Worm (Caenorhabditis elegans) whole organism, young adult: ENCODE data around the gene aakg-1.

Experiments
- B0035.1 ChIP-seq: sonication (generic microtip); optimal IDR thresholded peaks from 2 replicates; lab custom pipeline; 2016; ENCODE audit warnings: missing genetic modification characterization, mild to moderate bottlenecking, missing compliant biosample characterization, missing genotype, missing genetic modification reagents
- C06A6.2 ChIP-seq: fragments of 200-800 bp; sonication (Bioruptor generic); conservative IDR thresholded peaks from 2 replicates; pipeline ENCODE4 v1.3.6; 2022; ENCODE audit warnings: missing genetic modification characterization, missing compliant biosample characterization
- C17E4.6 ChIP-seq: fragments of 200-800 bp; sonication (Bioruptor generic); IDR thresholded peaks from 2 replicates; pipeline ENCODE4 v1.3.6; 2022; ENCODE audit warnings: missing genetic modification reagents, missing genetic modification characterization, missing compliant biosample characterization
- F22D6.2 ChIP-seq: sonication (generic microtip); optimal IDR thresholded peaks from 2 replicates; lab custom pipeline; 2016; ENCODE audit warnings: mild to moderate bottlenecking, missing genetic modification characterization, missing compliant biosample characterization
- K12H6.12 ChIP-seq: fragments of 200-800 bp; sonication (Bioruptor generic); optimal IDR thresholded peaks from 2 replicates; lab custom pipeline; 2018; ENCODE audit warnings: mild to moderate bottlenecking, missing genetic modification characterization, missing compliant biosample characterization
- Y53G8AR.9 ChIP-seq: fragments of 200-800 bp; sonication (Bioruptor generic); conservative IDR thresholded peaks from 2 replicates; pipeline ENCODE4 v1.3.6; 2022; ENCODE audit warnings: missing genetic modification reagents, missing genetic modification characterization, missing compliant biosample characterization
- Y56A3A.18 ChIP-seq: fragments of 200-800 bp; sonication (Bioruptor generic); IDR thresholded peaks from 2 replicates; pipeline ENCODE4 v1.3.6; 2022; ENCODE audit warnings: missing genetic modification reagents, missing genetic modification characterization, missing compliant biosample characterization
- Y95B8A.8 ChIP-seq: fragments of 200-800 bp; sonication (Bioruptor generic); IDR thresholded peaks from 2 replicates; pipeline ENCODE4 v1.3.6; 2022; ENCODE audit warnings: missing genetic modification reagents, missing genetic modification characterization, missing compliant biosample characterization
- aptf-3 ChIP-seq: fragments of 200-800 bp; sonication (Bioruptor generic); IDR thresholded peaks from 2 replicates; pipeline ENCODE4 v1.3.6; 2022; ENCODE audit warnings: missing genetic modification characterization, missing compliant biosample characterization
- atf-7 ChIP-seq: sonication (generic microtip); optimal IDR thresholded peaks from 2 replicates; lab custom pipeline; 2017; ENCODE audit warnings: mild to moderate bottlenecking, missing genetic modification characterization, missing compliant biosample characterization
- attf-3 ChIP-seq: fragments of 200-800 bp; sonication (Bioruptor generic); conservative IDR thresholded peaks from 2 replicates; pipeline ENCODE4 v1.3.6; 2022; ENCODE audit warnings: missing genetic modification reagents, missing genetic modification characterization, missing compliant biosample characterization
- attf-5 ChIP-seq: fragments of 200-800 bp; sonication (Bioruptor generic); optimal IDR thresholded peaks from 2 replicates; lab custom pipeline; 2018; ENCODE audit warnings: mild to moderate bottlenecking, missing genetic modification characterization, missing compliant biosample characterization
- cebp-1 ChIP-seq, 2 experiments: fragments of 200-800 bp in 1 of 2; sonication (Bioruptor generic) in 1 of 2; sonication (generic microtip) in 1 of 2; IDR thresholded peaks in 1 of 2; optimal IDR thresholded peaks in 1 of 2; 2 replicates each; pipeline versions ENCODE4 v1.3.6 to Lab custom; 2017 to 2022; ENCODE audit warnings: missing compliant biosample characterization in 2 of 2, missing genetic modification characterization in 2 of 2, mild to moderate bottlenecking in 1 of 2, missing genetic modification reagents in 1 of 2, moderate library complexity in 1 of 2
- dox-1 ChIP-seq: fragments of 200-800 bp; sonication (Bioruptor generic); IDR thresholded peaks from 2 replicates; pipeline ENCODE4 v1.3.6; 2022; ENCODE audit warnings: missing genetic modification reagents, missing genetic modification characterization, missing compliant biosample characterization
- efl-1 ChIP-seq: fragments of 150-350 bp; optimal IDR thresholded peaks from 2 replicates; lab custom pipeline; 2014; ENCODE audit warnings: missing biosample characterization, missing genetic modification reagents, missing genetic modification characterization
- egl-18 ChIP-seq: fragments of 200-800 bp; sonication (Bioruptor generic); IDR thresholded peaks from 2 replicates; pipeline ENCODE4 v1.3.6; 2022; ENCODE audit warnings: missing genetic modification reagents, missing genetic modification characterization, missing compliant biosample characterization
- gei-17 ChIP-seq: fragments of 200-800 bp; sonication (Bioruptor generic); optimal IDR thresholded peaks from 2 replicates; lab custom pipeline; 2018; ENCODE audit warnings: mild to moderate bottlenecking, missing genetic modification characterization, missing compliant biosample characterization
- lin-26 ChIP-seq: fragments of 200-800 bp; sonication (Bioruptor generic); IDR thresholded peaks from 2 replicates; pipeline ENCODE4 v1.3.6; 2022; ENCODE audit warnings: missing genetic modification reagents, missing genetic modification characterization, missing compliant biosample characterization
- lin-40 ChIP-seq: sonication (generic microtip); optimal IDR thresholded peaks from 2 replicates; lab custom pipeline; 2016; ENCODE audit warnings: missing genetic modification characterization, mild to moderate bottlenecking, missing compliant biosample characterization, missing genotype, missing genetic modification reagents
- lir-1 ChIP-seq: fragments of 200-800 bp; sonication (Bioruptor generic); conservative IDR thresholded peaks from 2 replicates; pipeline ENCODE4 v1.3.6; 2022; ENCODE audit warnings: missing genetic modification reagents, missing genetic modification characterization, missing compliant biosample characterization
- madf-10 ChIP-seq: sonication (generic microtip); optimal IDR thresholded peaks from 2 replicates; lab custom pipeline; 2016; ENCODE audit warnings: mild to moderate bottlenecking, missing genetic modification characterization, missing compliant biosample characterization
- mcd-1 ChIP-seq: fragments of 200-800 bp; sonication (Bioruptor generic); IDR thresholded peaks from 2 replicates; pipeline ENCODE4 v1.3.6; 2022; ENCODE audit warnings: missing genetic modification reagents, missing genetic modification characterization, missing compliant biosample characterization
- nfya-1 ChIP-seq: sonication (generic microtip); optimal IDR thresholded peaks from 2 replicates; lab custom pipeline; 2017; ENCODE audit warnings: antibody characterized with exemption, missing compliant biosample characterization, missing genetic modification characterization, borderline replicate concordance; ENCODE audit not compliant: insufficient read depth
- nhr-179 ChIP-seq: sonication (generic microtip); optimal IDR thresholded peaks from 2 replicates; lab custom pipeline; 2016; ENCODE audit warnings: mild to moderate bottlenecking, missing genetic modification characterization, missing compliant biosample characterization
- nhr-27 ChIP-seq: fragments of 200-800 bp; sonication (Bioruptor generic); optimal IDR thresholded peaks from 2 replicates; lab custom pipeline; 2018; ENCODE audit warnings: mild to moderate bottlenecking, missing genetic modification characterization, moderate library complexity, missing compliant biosample characterization
- nhr-80 ChIP-seq: sonication (generic microtip); optimal IDR thresholded peaks from 2 replicates; lab custom pipeline; 2016; ENCODE audit warnings: missing genetic modification characterization, missing compliant biosample characterization
- rec-8 ChIP-seq, 2 experiments: sonication (generic microtip); optimal IDR thresholded peaks; 2 replicates each; lab custom pipeline; 2016; ENCODE audit warnings: mild to moderate bottlenecking in 2 of 2, missing genetic modification characterization in 2 of 2, missing genetic modification reagents in 2 of 2, missing genotype in 2 of 2, missing biosample characterization in 1 of 2, missing compliant biosample characterization in 1 of 2, moderate library complexity in 1 of 2
- sea-2 ChIP-seq: fragments of 200-800 bp; sonication (Bioruptor generic); IDR thresholded peaks from 2 replicates; pipeline ENCODE4 v1.3.6; 2022; ENCODE audit warnings: missing genetic modification characterization, missing compliant biosample characterization
- snpc-4 ChIP-seq, 5 experiments: fragments of 150-350 bp in 1 of 5; sonication (generic microtip) in 4 of 5; optimal IDR thresholded peaks; 2 replicates each; lab custom pipeline; 2014 to 2018; ENCODE audit warnings: missing genetic modification characterization in 5 of 5, missing biosample characterization in 3 of 5, antibody characterized with exemption in 2 of 5, mild to moderate bottlenecking in 2 of 5, missing compliant biosample characterization in 2 of 5, missing genotype in 2 of 5, moderate library complexity in 2 of 5, missing genetic modification reagents in 1 of 5
- unc-62 ChIP-seq: fragments of 150-350 bp; optimal IDR thresholded peaks from 2 replicates; lab custom pipeline; 2014; ENCODE audit warnings: missing biosample characterization, missing genetic modification reagents, missing genetic modification characterization
- zim-3 ChIP-seq: sonication (generic microtip); optimal IDR thresholded peaks from 2 replicates; lab custom pipeline; 2017; ENCODE audit warnings: mild to moderate bottlenecking, missing genetic modification characterization, moderate library complexity, missing compliant biosample characterization
- ztf-26 ChIP-seq: sonication (generic microtip); optimal IDR thresholded peaks from 2 replicates; lab custom pipeline; 2017; ENCODE audit warnings: missing genetic modification characterization, missing compliant biosample characterization

Gene aakg-1

ce11 chrIII:12612519-12612935 lies 37.3 kb upstream of the aakg-1 start (continued):
- TF ChIP-seq egl-18 (GFP tag; lab: Robert Waterston, UW) (peak; percentile 80), nhr-80 (tag; lab: Kevin White, UChicago) (peak; percentile 97), lin-40 (peak; percentile 98), rec-8 (tag; optimal IDR thresholded peaks at IDR 0.05; lab: Kevin White, UChicago) (no peak), lir-1 (GFP tag; lab: Robert Waterston, UW) (peak; percentile 89), nhr-27 (peak; percentile 43), C17E4.6 (GFP tag; lab: Robert Waterston, UW) (peak; percentile 27; the same call in 1 of the 2 replicates), gei-17 (GFP tag; lab: Kevin White, UChicago) (peak; percentile 81), madf-10 (tag; lab: Kevin White, UChicago) (peak; percentile 94), K12H6.12 (peak; percentile 98), unc-62 (peak; percentile 96), sea-2 (GFP tag; lab: Robert Waterston, UW) (no peak), B0035.1 (tag; lab: Kevin White, UChicago) (peak; percentile 87)
- TF ChIP-seq, all 124 proteins: peak for 66

- no peak for TF ChIP-seq zim-3
- TF ChIP-seq nfya-1, result no peak
- no peak for TF ChIP-seq atf-7 (tag; lab: Kevin White, UChicago)
These were observed 36.2 kb upstream of the aakg-1 start for ce11 chrIII:12611414-12611813.

ce11 chrIII:12609410-12609809 lies 34.2 kb upstream of the aakg-1 start:
- TF ChIP-seq cebp-1 (GFP tag; IDR thresholded peaks at IDR 0.05; lab: Robert Waterston, UW) (no peak), cebp-1 (tag; optimal IDR thresholded peaks at IDR 0.05; lab: Kevin White, UChicago) (no peak), dox-1 (GFP tag; lab: Robert Waterston, UW) (peak; percentile 12; the same call in 1 of the 2 replicates), Y56A3A.18 (GFP tag; lab: Robert Waterston, UW) (0 out of 2 replicates have a peak, but pooled peaks have one; percentile 42)

- no peak for TF ChIP-seq Y95B8A.8
- TF ChIP-seq mcd-1, result no peak
- no peak for TF ChIP-seq cebp-1 (GFP tag; IDR thresholded peaks at IDR 0.05; lab: Robert Waterston, UW)
- no peak for TF ChIP-seq cebp-1 (tag; optimal IDR thresholded peaks at IDR 0.05; lab: Kevin White, UChicago)
- no peak for TF ChIP-seq F22D6.2 (tag; lab: Kevin White, UChicago)
- no peak for TF ChIP-seq nfya-1
- TF ChIP-seq Y53G8AR.9, result no peak
- no peak for TF ChIP-seq lin-26 (GFP tag; lab: Robert Waterston, UW)
- no peak for TF ChIP-seq madf-10 (tag; lab: Kevin White, UChicago)
- no peak for TF ChIP-seq attf-3 (GFP tag; lab: Robert Waterston, UW)
- no peak for TF ChIP-seq attf-5
- no peak for TF ChIP-seq aptf-3 (GFP tag; lab: Robert Waterston, UW)
- TF ChIP-seq C06A6.2 (GFP tag; lab: Robert Waterston, UW), result no peak
- no peak for TF ChIP-seq ztf-26 (tag; lab: Kevin White, UChicago)
- TF ChIP-seq nhr-179 (tag; lab: Kevin White, UChicago), result no peak
- TF ChIP-seq efl-1 (GFP tag; lab: Kevin White, UChicago), result no peak
- no peak for TF ChIP-seq snpc-4 (GFP tag; optimal IDR thresholded peaks at IDR 0.05; lab: Kevin White, UChicago)
- no peak for TF ChIP-seq snpc-4 (tag; optimal IDR thresholded peaks at IDR 0.05; lab: Kevin White, UChicago)
These were observed 33.8 kb upstream of the aakg-1 start, which contains the start of gene Y111B2A.12 for ce11 chrIII:12608989-12609388. Gene Y111B2A.12, plus strand, starts transcription at chrIII:12609289.
